Worm (Caenorhabditis elegans) whole organism, L2 larva: ENCODE results near the gene madf-1.

Source experiments
- C34F6.9 ChIP-seq: fragments of 150-350 bp; optimal IDR thresholded peaks from 2 replicates; lab custom pipeline; 2014; ENCODE audit warnings: missing biosample characterization, missing genetic modification characterization
- F13H6.1 ChIP-seq: sonication (generic microtip); optimal IDR thresholded peaks from 2 replicates; lab custom pipeline; 2016; ENCODE audit warnings: missing genetic modification characterization, missing compliant biosample characterization
- Y55F3AM.14 ChIP-seq: fragments of 200-800 bp; sonication (Bioruptor generic); optimal IDR thresholded peaks from 2 replicates; lab custom pipeline; 2018; ENCODE audit warnings: mild to moderate bottlenecking, missing genetic modification characterization, missing compliant biosample characterization
- ZK546.5 ChIP-seq: sonication (generic microtip); optimal IDR thresholded peaks from 2 replicates; lab custom pipeline; 2017; ENCODE audit warnings: missing biosample characterization, missing genetic modification characterization
- alr-1 ChIP-seq: fragments of 150-350 bp; optimal IDR thresholded peaks from 2 replicates; lab custom pipeline; 2014; ENCODE audit warnings: missing biosample characterization, missing genetic modification characterization
- aly-2 ChIP-seq: fragments of 150-350 bp; optimal IDR thresholded peaks from 2 replicates; lab custom pipeline; 2014; ENCODE audit warnings: missing biosample characterization, missing genetic modification characterization
- ama-1 ChIP-seq: fragments of 150-350 bp; optimal IDR thresholded peaks from 2 replicates; lab custom pipeline; 2018; ENCODE audit warnings: inconsistent platforms
- ceh-16 ChIP-seq: fragments of 150-350 bp; optimal IDR thresholded peaks from 2 replicates; lab custom pipeline; 2014; ENCODE audit warnings: missing biosample characterization, missing genetic modification characterization
- ceh-82 ChIP-seq: fragments of 150-350 bp; optimal IDR thresholded peaks from 2 replicates; lab custom pipeline; 2014; ENCODE audit warnings: missing biosample characterization, missing genetic modification characterization
- crh-2 ChIP-seq: sonication (generic microtip); optimal IDR thresholded peaks from 2 replicates; lab custom pipeline; 2017; ENCODE audit warnings: missing biosample characterization, missing genetic modification characterization
- dmd-4 ChIP-seq: sonication (generic microtip); optimal IDR thresholded peaks from 2 replicates; lab custom pipeline; 2017; ENCODE audit warnings: missing biosample characterization, missing genetic modification characterization
- egl-27 ChIP-seq: sonication (generic microtip); optimal IDR thresholded peaks from 3 replicates; lab custom pipeline; 2017; ENCODE audit warnings: missing biosample characterization, missing genetic modification reagents, missing genetic modification characterization
- elt-1 ChIP-seq: fragments of 150-350 bp; optimal IDR thresholded peaks from 2 replicates; lab custom pipeline; 2014; ENCODE audit warnings: missing biosample characterization, missing genetic modification characterization
- elt-3 ChIP-seq: sonication (generic microtip); optimal IDR thresholded peaks from 2 replicates; lab custom pipeline; 2017; ENCODE audit warnings: missing biosample characterization, missing genetic modification characterization
- fos-1 ChIP-seq: fragments of 150-350 bp; optimal IDR thresholded peaks from 2 replicates; lab custom pipeline; 2014; ENCODE audit warnings: missing biosample characterization, missing genetic modification characterization
- gmeb-1 ChIP-seq: fragments of 150-350 bp; optimal IDR thresholded peaks from 2 replicates; lab custom pipeline; 2014; ENCODE audit warnings: missing biosample characterization, missing genetic modification characterization
- lin-11 ChIP-seq: fragments of 150-350 bp; sonication (generic microtip); optimal IDR thresholded peaks from 2 replicates; lab custom pipeline; 2014; ENCODE audit warnings: missing biosample characterization, missing genetic modification characterization, inconsistent platforms, mixed read lengths
- lin-13 ChIP-seq: fragments of 150-350 bp; optimal IDR thresholded peaks from 2 replicates; lab custom pipeline; 2014; ENCODE audit warnings: missing biosample characterization, missing genetic modification reagents, missing genetic modification characterization
- lin-39 ChIP-seq: fragments of 150-350 bp; optimal IDR thresholded peaks from 2 replicates; lab custom pipeline; 2014; ENCODE audit warnings: missing biosample characterization, missing genetic modification reagents, missing genetic modification characterization
- lsy-2 ChIP-seq, 2 experiments: fragments of 150-350 bp in 1 of 2; sonication (generic microtip) in 1 of 2; optimal IDR thresholded peaks; 2 replicates each; lab custom pipeline; 2014 to 2017; ENCODE audit warnings: missing biosample characterization in 2 of 2, missing genetic modification characterization in 2 of 2
- mab-5 ChIP-seq: fragments of 150-350 bp; optimal IDR thresholded peaks from 2 replicates; lab custom pipeline; 2014; ENCODE audit warnings: missing biosample characterization, missing genetic modification characterization
- mbf-1 ChIP-seq: sonication (generic microtip); optimal IDR thresholded peaks from 2 replicates; lab custom pipeline; 2017; ENCODE audit warnings: missing biosample characterization, missing genetic modification characterization
- mdl-1 ChIP-seq, 2 experiments: fragments of 150-350 bp in 1 of 2; sonication (generic microtip) in 1 of 2; optimal IDR thresholded peaks; 2 replicates each; lab custom pipeline; 2017; ENCODE audit warnings: missing biosample characterization in 2 of 2, missing genetic modification characterization in 2 of 2
- nhr-10 ChIP-seq: sonication (generic microtip); optimal IDR thresholded peaks from 2 replicates; lab custom pipeline; 2017; ENCODE audit warnings: missing biosample characterization, missing genetic modification characterization
- nhr-11 ChIP-seq: fragments of 150-350 bp; optimal IDR thresholded peaks from 2 replicates; lab custom pipeline; 2014; ENCODE audit warnings: missing biosample characterization, missing genetic modification characterization
- nhr-12 ChIP-seq: fragments of 150-350 bp; optimal IDR thresholded peaks from 2 replicates; lab custom pipeline; 2014; ENCODE audit warnings: missing biosample characterization, missing genetic modification characterization
- nhr-129 ChIP-seq: fragments of 150-350 bp; optimal IDR thresholded peaks from 2 replicates; lab custom pipeline; 2014; ENCODE audit warnings: missing biosample characterization, missing genetic modification characterization
- nhr-21 ChIP-seq: fragments of 150-350 bp; optimal IDR thresholded peaks from 2 replicates; lab custom pipeline; 2014; ENCODE audit warnings: missing biosample characterization, missing genetic modification characterization
- nhr-23 ChIP-seq: fragments of 150-350 bp; optimal IDR thresholded peaks from 2 replicates; lab custom pipeline; 2014; ENCODE audit warnings: missing biosample characterization, missing genetic modification reagents, missing genetic modification characterization
- nhr-237 ChIP-seq: fragments of 150-350 bp; optimal IDR thresholded peaks from 2 replicates; lab custom pipeline; 2014; ENCODE audit warnings: missing biosample characterization, missing genetic modification characterization
- nhr-25 ChIP-seq: fragments of 150-350 bp; sonication (generic microtip); optimal IDR thresholded peaks from 3 replicates; lab custom pipeline; 2014; ENCODE audit warnings: missing biosample characterization, missing genetic modification characterization
- nhr-6 ChIP-seq: fragments of 150-350 bp; optimal IDR thresholded peaks from 2 replicates; lab custom pipeline; 2014; ENCODE audit warnings: missing biosample characterization, missing genetic modification characterization
- nhr-77 ChIP-seq: fragments of 150-350 bp; optimal IDR thresholded peaks from 2 replicates; lab custom pipeline; 2014; ENCODE audit warnings: missing biosample characterization, missing genetic modification characterization
- peb-1 ChIP-seq: fragments of 150-350 bp; optimal IDR thresholded peaks from 2 replicates; lab custom pipeline; 2014; ENCODE audit warnings: missing biosample characterization, missing genetic modification characterization
- sem-4 ChIP-seq: fragments of 150-350 bp; optimal IDR thresholded peaks from 2 replicates; lab custom pipeline; 2014; ENCODE audit warnings: missing biosample characterization, missing genetic modification reagents, missing genetic modification characterization
- skn-1 ChIP-seq: sonication (generic microtip); optimal IDR thresholded peaks from 2 replicates; lab custom pipeline; 2017; ENCODE audit warnings: missing biosample characterization, missing genetic modification characterization
- sma-3 ChIP-seq: sonication (generic microtip); optimal IDR thresholded peaks from 2 replicates; lab custom pipeline; 2016; ENCODE audit warnings: missing genetic modification reagents, missing genetic modification characterization, missing compliant biosample characterization
- sma-9 ChIP-seq, 2 experiments: fragments of 150-350 bp in 1 of 2; sonication (generic microtip) in 1 of 2; optimal IDR thresholded peaks; 2 replicates each; lab custom pipeline; 2014 to 2016; ENCODE audit warnings: missing genetic modification characterization in 2 of 2, mild to moderate bottlenecking in 1 of 2, missing biosample characterization in 1 of 2, missing compliant biosample characterization in 1 of 2, missing genetic modification reagents in 1 of 2, moderate library complexity in 1 of 2
- snpc-4 ChIP-seq: fragments of 150-350 bp; optimal IDR thresholded peaks from 2 replicates; lab custom pipeline; 2014; ENCODE audit warnings: missing biosample characterization, missing genetic modification characterization
- unc-39 ChIP-seq: fragments of 150-350 bp; optimal IDR thresholded peaks from 2 replicates; lab custom pipeline; 2014; ENCODE audit warnings: missing biosample characterization, missing genetic modification characterization
- unc-55 ChIP-seq: fragments of 150-350 bp; sonication (generic microtip); optimal IDR thresholded peaks from 3 replicates; lab custom pipeline; 2014; ENCODE audit warnings: missing biosample characterization, missing genetic modification reagents, missing genetic modification characterization
- unc-62 ChIP-seq: fragments of 150-350 bp; optimal IDR thresholded peaks from 2 replicates; lab custom pipeline; 2014; ENCODE audit warnings: missing biosample characterization, missing genetic modification reagents, missing genetic modification characterization
- zag-1 ChIP-seq: fragments of 150-350 bp; optimal IDR thresholded peaks from 2 replicates; lab custom pipeline; 2014; ENCODE audit warnings: missing biosample characterization, missing genetic modification characterization
- ztf-1 ChIP-seq: fragments of 200-800 bp; sonication (Bioruptor generic); conservative IDR thresholded peaks from 2 replicates; pipeline ENCODE4 v1.3.6; 2022; ENCODE audit warnings: missing genetic modification characterization, missing compliant biosample characterization
- ztf-11 ChIP-seq: sonication (generic microtip); optimal IDR thresholded peaks from 2 replicates; lab custom pipeline; 2017; ENCODE audit warnings: missing biosample characterization, missing genetic modification characterization
- ztf-4 ChIP-seq: fragments of 150-350 bp; optimal IDR thresholded peaks from 2 replicates; lab custom pipeline; 2014; ENCODE audit warnings: missing biosample characterization, missing genetic modification characterization

Gene madf-1

DNA sequence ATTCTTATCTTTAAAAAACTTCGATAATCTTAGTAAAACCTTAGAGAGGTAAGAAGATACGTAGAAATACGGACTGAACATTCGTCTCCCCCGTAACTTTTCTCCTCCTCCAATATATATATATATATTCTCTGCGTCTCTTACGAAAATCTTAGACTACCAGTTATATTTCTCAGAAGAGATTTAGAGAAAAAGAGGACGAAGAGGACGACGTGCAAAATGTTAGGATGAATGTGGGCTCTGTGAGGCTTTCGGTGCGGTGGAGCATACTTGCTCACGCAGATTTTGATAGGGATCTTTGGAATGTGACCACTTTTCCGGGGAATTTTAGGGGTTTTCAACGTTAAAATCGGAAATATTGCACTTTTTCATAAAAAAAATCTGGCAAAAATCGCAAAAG lies 3.3 kb downstream of the madf-1 start:
- TF ChIP-seq nhr-12 (tag; lab: Kevin White, UChicago), result no peak
- peak; percentile 26 for TF ChIP-seq egl-27 (tag; lab: Kevin White, UChicago)
- TF ChIP-seq elt-3 (tag; lab: Kevin White, UChicago), result no peak
- peak; percentile 35 for TF ChIP-seq nhr-6 (tag; lab: Kevin White, UChicago)
- TF ChIP-seq nhr-23 (tag; lab: Kevin White, UChicago), result no peak
- no peak for TF ChIP-seq lin-39
- peak; percentile 6 for TF ChIP-seq gmeb-1 (tag; lab: Kevin White, UChicago)
- TF ChIP-seq ZK546.5 (tag; lab: Kevin White, UChicago), result no peak
- no peak for TF ChIP-seq ztf-4
- peak; percentile 64 for TF ChIP-seq F13H6.1 (tag; lab: Kevin White, UChicago)
- TF ChIP-seq sem-4 (tag; lab: Kevin White, UChicago), result peak; percentile 76
- TF ChIP-seq aly-2 (tag; lab: Kevin White, UChicago), result no peak
- TF ChIP-seq nhr-77, result no peak
- TF ChIP-seq lin-13 (GFP tag; lab: Kevin White, UChicago), result peak; percentile 88
- no peak for TF ChIP-seq nhr-237 (tag; lab: Kevin White, UChicago)
- TF ChIP-seq crh-2 (tag; lab: Kevin White, UChicago), result peak; percentile 81
- no peak for TF ChIP-seq elt-1
- peak; percentile 46 for TF ChIP-seq fos-1 (tag; lab: Kevin White, UChicago)
- no peak for TF ChIP-seq ztf-11 (tag; lab: Kevin White, UChicago)
- TF ChIP-seq mbf-1 (tag; lab: Kevin White, UChicago), result no peak
- no peak for TF ChIP-seq Y55F3AM.14
- no peak for TF ChIP-seq nhr-21 (tag; lab: Kevin White, UChicago)
- TF ChIP-seq nhr-25, result peak; percentile 63
- TF ChIP-seq skn-1 (tag; lab: Kevin White, UChicago), result peak; percentile 33
- TF ChIP-seq ceh-16, result peak; percentile 1
- no peak for TF ChIP-seq sma-3
- TF ChIP-seq nhr-10 (tag; lab: Kevin White, UChicago), result no peak
- peak; percentile 74 for TF ChIP-seq nhr-129
- TF ChIP-seq sma-9 (GFP tag; optimal IDR thresholded peaks at IDR 0.05; lab: Kevin White, UChicago), result no peak
- no peak for TF ChIP-seq sma-9 (tag; optimal IDR thresholded peaks at IDR 0.05; lab: Kevin White, UChicago)
- TF ChIP-seq zag-1 (tag; lab: Kevin White, UChicago), result peak; percentile 75
- no peak for TF ChIP-seq alr-1 (tag; lab: Kevin White, UChicago)
- no peak for TF ChIP-seq ztf-1 (GFP tag; lab: Robert Waterston, UW)
- no peak for TF ChIP-seq nhr-11
- TF ChIP-seq C34F6.9, result peak; percentile 96
- peak; percentile 26 for TF ChIP-seq lin-11 (tag; lab: Kevin White, UChicago)
- TF ChIP-seq unc-55, result peak; percentile 97
- TF ChIP-seq unc-62, result no peak
- TF ChIP-seq snpc-4 (tag; lab: Kevin White, UChicago), result peak; percentile 84
- TF ChIP-seq dmd-4 (tag; lab: Kevin White, UChicago), result no peak
- TF ChIP-seq peb-1 (tag; lab: Kevin White, UChicago), result no peak
- TF ChIP-seq mdl-1 (tag; optimal IDR thresholded peaks at IDR 0.05; lab: Kevin White, UChicago), result peak; percentile 46 to 49
- TF ChIP-seq unc-39 (tag; lab: Kevin White, UChicago), result no peak
- TF ChIP-seq ama-1 (lab: Kevin White, UChicago), result peak; percentile 24
- TF ChIP-seq mab-5 (tag; lab: Kevin White, UChicago), result peak; percentile 63
- peak; percentile 65 to 88 for TF ChIP-seq lsy-2 (tag; optimal IDR thresholded peaks at IDR 0.05; lab: Kevin White, UChicago)
- TF ChIP-seq, all 48 proteins: peak for 21

DNA sequence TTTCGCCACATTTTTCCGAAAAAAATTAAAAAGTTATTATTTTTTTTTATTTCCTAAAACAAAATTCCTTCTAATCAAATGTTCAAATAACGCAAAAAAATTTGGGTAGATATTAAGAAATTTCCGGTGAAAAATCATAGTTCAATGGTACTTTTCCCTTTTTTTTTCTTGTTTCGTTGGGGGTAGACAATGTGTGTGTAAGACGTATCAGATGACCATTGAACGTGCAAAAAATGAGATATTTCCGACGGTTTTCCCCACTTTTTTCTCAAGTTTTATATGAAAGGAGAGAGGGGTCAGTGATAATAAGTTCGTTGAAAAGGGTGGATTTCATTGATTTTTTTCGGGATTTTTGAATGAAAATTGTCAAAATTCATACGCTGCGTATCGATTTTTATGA lies 5.6 kb downstream of the madf-1 start:
- no peak for TF ChIP-seq crh-2 (tag; lab: Kevin White, UChicago)
- TF ChIP-seq lin-39, result no peak
- no peak for TF ChIP-seq nhr-23 (tag; lab: Kevin White, UChicago)
- no peak for TF ChIP-seq aly-2 (tag; lab: Kevin White, UChicago)
- TF ChIP-seq zag-1 (tag; lab: Kevin White, UChicago), result no peak
- TF ChIP-seq nhr-6 (tag; lab: Kevin White, UChicago), result no peak
- TF ChIP-seq lin-11 (tag; lab: Kevin White, UChicago), result no peak
- no peak for TF ChIP-seq ceh-82 (tag; lab: Kevin White, UChicago)
- no peak for TF ChIP-seq unc-55
- no peak for TF ChIP-seq egl-27 (tag; lab: Kevin White, UChicago)
- no peak for TF ChIP-seq skn-1 (tag; lab: Kevin White, UChicago)
- no peak for TF ChIP-seq sem-4 (tag; lab: Kevin White, UChicago)
